Worm (Caenorhabditis elegans) whole organism, midembryonic: Measurements from ENCODE around the gene gpn-1.

Experiments used
- T22C8.4 ChIP-seq: fragments of 200-800 bp; sonication (Bioruptor generic); IDR thresholded peaks from 2 replicates; pipeline ENCODE4 v1.3.6; 2022; ENCODE audit warnings: missing genetic modification characterization, missing compliant biosample characterization
- cog-1 ChIP-seq: sonication (generic microtip); optimal IDR thresholded peaks from 2 replicates; lab custom pipeline; 2016; ENCODE audit warnings: missing genetic modification characterization, missing compliant biosample characterization
- flt-1 ChIP-seq: fragments of 200-800 bp; sonication (Bioruptor generic); IDR thresholded peaks from 2 replicates; pipeline ENCODE4 v1.3.6; 2022; ENCODE audit warnings: missing genetic modification characterization, missing compliant biosample characterization
- klf-2 ChIP-seq: fragments of 200-800 bp; sonication (Bioruptor generic); conservative IDR thresholded peaks from 2 replicates; pipeline ENCODE4 v1.3.6; 2022; ENCODE audit warnings: missing genetic modification reagents, missing genetic modification characterization, missing compliant biosample characterization
- med-1 ChIP-seq: sonication (generic microtip); optimal IDR thresholded peaks from 2 replicates; lab custom pipeline; 2017; ENCODE audit warnings: missing genetic modification characterization, mild to moderate bottlenecking, missing compliant biosample characterization, antibody characterized with exemption, missing genetic modification reagents; ENCODE audit not compliant: insufficient read depth
- ref-1 ChIP-seq: fragments of 200-800 bp; sonication (Bioruptor generic); conservative IDR thresholded peaks from 2 replicates; pipeline ENCODE4 v1.3.6; 2022; ENCODE audit warnings: missing genetic modification reagents, missing genetic modification characterization, missing compliant biosample characterization
- tab-1 ChIP-seq: fragments of 200-800 bp; sonication (Bioruptor generic); IDR thresholded peaks from 2 replicates; pipeline ENCODE4 v1.3.6; 2022; ENCODE audit warnings: missing genetic modification characterization, missing compliant biosample characterization
- ztf-23 ChIP-seq: fragments of 200-800 bp; sonication (Bioruptor generic); IDR thresholded peaks from 2 replicates; pipeline ENCODE4 v1.3.6; 2022; ENCODE audit warnings: missing genetic modification reagents, missing genetic modification characterization, missing compliant biosample characterization
- ztf-29 ChIP-seq: fragments of 200-800 bp; sonication (Bioruptor generic); IDR thresholded peaks from 2 replicates; pipeline ENCODE4 v1.3.6; 2022; ENCODE audit warnings: missing genetic modification reagents, missing genetic modification characterization, missing compliant biosample characterization

- TF ChIP-seq ztf-29 (GFP tag; lab: Robert Waterston, UW): no peak
- no peak for TF ChIP-seq klf-2 (GFP tag; lab: Robert Waterston, UW)
- no peak for TF ChIP-seq T22C8.4 (GFP tag; lab: Robert Waterston, UW)
- no peak for TF ChIP-seq cog-1 (tag; lab: Kevin White, UChicago)
- TF ChIP-seq ztf-23 (GFP tag; lab: Robert Waterston, UW): no peak
- TF ChIP-seq flt-1 (GFP tag; lab: Robert Waterston, UW): no peak
- no peak for TF ChIP-seq ref-1 (GFP tag; lab: Robert Waterston, UW)
- no peak for TF ChIP-seq med-1 (GFP tag; lab: Kevin White, UChicago)
- no peak for TF ChIP-seq tab-1 (GFP tag; lab: Robert Waterston, UW)
Observed at ce11 chrX:15730342-15730741, 48.8 kb downstream of the gpn-1 start.
